Worm (Caenorhabditis elegans): ENCODE data around the gene pat-4.
A peak's percentile ranks its signal among the peaks of the same experiment; 100 is the strongest.

pat-4 gene

DNA sequence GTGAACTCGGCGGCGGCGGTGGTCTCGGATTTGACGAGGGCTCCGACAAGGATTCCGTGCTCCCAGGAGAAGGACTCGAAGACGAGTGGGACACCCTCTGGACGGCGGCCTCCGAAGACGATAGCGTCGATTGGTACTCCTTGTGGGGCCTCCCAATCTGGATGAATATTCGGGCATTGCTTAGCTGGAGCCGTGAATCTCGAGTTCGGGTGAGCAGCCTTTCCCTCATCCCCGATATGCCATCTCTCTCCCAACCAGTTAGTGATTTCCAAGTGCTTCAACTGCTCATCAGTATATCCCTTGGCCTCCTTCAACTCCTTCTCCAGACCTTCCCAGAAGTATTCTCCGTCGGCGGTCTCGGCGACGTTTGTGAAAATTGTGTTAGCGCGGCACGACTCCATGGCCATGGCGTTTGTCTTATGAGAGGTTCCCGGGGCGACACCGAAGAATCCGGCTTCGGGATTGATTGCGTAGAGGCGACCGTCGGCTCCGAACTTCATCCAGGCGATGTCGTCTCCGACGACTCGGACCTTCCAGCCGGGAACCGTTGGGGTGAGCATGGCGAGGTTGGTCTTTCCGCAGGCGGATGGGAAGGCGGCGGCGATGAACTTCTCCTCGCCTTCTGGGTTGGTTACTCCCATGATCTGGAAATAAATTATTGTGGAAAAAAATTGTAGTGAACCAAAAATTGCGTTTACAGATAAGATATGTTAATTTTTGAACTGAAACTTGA lies 30.9 kb downstream of the pat-4 start:
- TF ChIP-seq unc-130 (GFP tag; optimal IDR thresholded peaks at IDR 0.05) (no peak), F44E2.7 (GFP tag; IDR thresholded peaks at IDR 0.05) (no peak), ama-1 (optimal IDR thresholded peaks at IDR 0.05) (no peak), egl-27 (tag; optimal IDR thresholded peaks at IDR 0.05) (no peak), lin-38 (GFP tag; IDR thresholded peaks at IDR 0.05) (peak; percentile 33; the same call in 1 of the 2 replicates), F26F4.8 (GFP tag; conservative IDR thresholded peaks at IDR 0.05) (no peak), dve-1 (tag; optimal IDR thresholded peaks at IDR 0.05; ENCODE audit: insufficient read depth) (no peak), madf-9 (GFP tag; conservative IDR thresholded peaks at IDR 0.05) (no peak), duxl-1 (tag; optimal IDR thresholded peaks at IDR 0.05; ENCODE audit: poor library complexity) (peak; percentile 1), vab-7 (GFP tag; IDR thresholded peaks at IDR 0.05) (no peak), nhr-76 (tag; optimal IDR thresholded peaks at IDR 0.05) (no peak), madf-5 (GFP tag; IDR thresholded peaks at IDR 0.05) (0 out of 4 replicates have a peak, but pooled peaks of 1 of the 2 experiments have one; percentile 59), php-3 (GFP tag; IDR thresholded peaks at IDR 0.05) (no peak), aha-1 (tag) (peak; percentile 94), zfp-2 (tag; optimal IDR thresholded peaks at IDR 0.05) (no peak), nhr-11 (tag; optimal IDR thresholded peaks at IDR 0.05) (no peak), fkh-10 (GFP tag; optimal IDR thresholded peaks at IDR 0.05) (no peak), unc-62 (GFP tag; optimal IDR thresholded peaks at IDR 0.05 in 1 of 2) (no peak), unc-62 (tag; optimal IDR thresholded peaks at IDR 0.05) (no peak), dmd-6 (GFP tag; IDR thresholded peaks at IDR 0.05) (no peak; the same call in 1 of the 2 replicates), mxl-3 (GFP tag; optimal IDR thresholded peaks at IDR 0.05) (no peak), egl-43 (GFP tag; IDR thresholded peaks at IDR 0.05) (peak; percentile 68; the same call in 1 of the 2 replicates), lim-7 (GFP tag; IDR thresholded peaks at IDR 0.05) (peak; percentile 37; the same call in 1 of the 2 replicates), Y105C5A.15 (GFP tag; IDR thresholded peaks at IDR 0.05) (no peak), ztf-11 (tag; optimal IDR thresholded peaks at IDR 0.05) (no peak), skn-1 (tag; optimal IDR thresholded peaks at IDR 0.05) (no peak), lin-29 (GFP tag; IDR thresholded peaks at IDR 0.05) (no peak), gei-8 (GFP tag; optimal IDR thresholded peaks at IDR 0.05) (no peak), spr-3 (GFP tag; optimal IDR thresholded peaks at IDR 0.05) (no peak), rbr-2 (tag; optimal IDR thresholded peaks at IDR 0.05) (no peak), sdz-12 (GFP tag; optimal IDR thresholded peaks at IDR 0.05) (peak; percentile 21), ZK337.2 (GFP tag; IDR thresholded peaks at IDR 0.05) (peak; percentile 32; the same call in 1 of the 2 replicates), dpl-1 (GFP tag; optimal IDR thresholded peaks at IDR 0.05) (no peak), lin-13 (GFP tag; optimal IDR thresholded peaks at IDR 0.05) (no peak), ztf-7 (tag; optimal IDR thresholded peaks at IDR 0.05) (no peak), ces-1 (GFP tag; optimal IDR thresholded peaks at IDR 0.05) (no peak), snpc-1.2 (GFP tag; IDR thresholded peaks at IDR 0.05) (no peak), nhr-28 (tag; optimal IDR thresholded peaks at IDR 0.05) (no peak), ctbp-1 (GFP tag; IDR thresholded peaks at IDR 0.05) (peak; percentile 35; the same call in 1 of the 2 replicates), nhr-25 (tag; optimal IDR thresholded peaks at IDR 0.05; ENCODE audit: borderline replicate concordance, insufficient read depth) (no peak), T26A8.4 (GFP tag; IDR thresholded peaks at IDR 0.05) (peak; percentile 69), attf-4 (tag; optimal IDR thresholded peaks at IDR 0.05) (no peak), ceh-20 (GFP tag; IDR thresholded peaks at IDR 0.05) (no peak), Y75B8A.6 (GFP tag; IDR thresholded peaks at IDR 0.05) (no peak), lin-39 (tag; optimal IDR thresholded peaks at IDR 0.05) (no peak), mxl-2 (GFP tag; conservative IDR thresholded peaks at IDR 0.05) (no peak), pqm-1 (tag; optimal IDR thresholded peaks at IDR 0.05) (no peak), pha-4 (GFP tag; IDR thresholded peaks at IDR 0.05) (no peak), pha-4 (tag; optimal IDR thresholded peaks at IDR 0.05) (no peak), nhr-42 (GFP tag; IDR thresholded peaks at IDR 0.05) (no peak), ceh-62 (tag; optimal IDR thresholded peaks at IDR 0.05) (no peak)

Measured in whole organism, L4 larva.